Fruit fly (Drosophila melanogaster) whole organism, adult: ENCODE measurements around the gene Ugt316A1.

ENCODE experiments used
- CG11617 ChIP-seq: fragments of 200-800 bp; sonication (Bioruptor generic); optimal IDR thresholded peaks from 2 replicates; lab custom pipeline; 2017; ENCODE audit warnings: mild to moderate bottlenecking, missing biosample characterization, missing genetic modification reagents, missing genetic modification characterization
- CG12768 ChIP-seq: fragments of 200-800 bp; sonication (Bioruptor generic); optimal IDR thresholded peaks from 2 replicates; lab custom pipeline; 2017; ENCODE audit warnings: missing biosample characterization, missing genetic modification characterization, mild to moderate bottlenecking, moderate library complexity, missing genetic modification reagents
- CG14711 ChIP-seq: fragments of 200-800 bp; sonication (Bioruptor generic); optimal IDR thresholded peaks from 2 replicates; lab custom pipeline; 2018; ENCODE audit warnings: missing biosample characterization, mild to moderate bottlenecking, missing genetic modification characterization, moderate library complexity
- CG1620 ChIP-seq: fragments of 200-800 bp; sonication (Bioruptor generic); optimal IDR thresholded peaks from 2 replicates; lab custom pipeline; 2016; ENCODE audit warnings: missing biosample characterization, missing genetic modification characterization
- CG33017 ChIP-seq: fragments of 200-800 bp; sonication (Bioruptor generic); optimal IDR thresholded peaks from 2 replicates; lab custom pipeline; 2018; ENCODE audit warnings: missing biosample characterization, mild to moderate bottlenecking, missing genetic modification characterization, moderate library complexity
- CG5204 ChIP-seq: fragments of 200-800 bp; sonication (Bioruptor generic); optimal IDR thresholded peaks from 2 replicates; lab custom pipeline; 2016; ENCODE audit warnings: missing biosample characterization, missing genetic modification characterization
- CG7045 ChIP-seq: fragments of 200-800 bp; sonication (Bioruptor generic); optimal IDR thresholded peaks from 2 replicates; lab custom pipeline; 2017; ENCODE audit warnings: missing biosample characterization, mild to moderate bottlenecking, missing genetic modification characterization
- CG7101 ChIP-seq: fragments of 200-800 bp; sonication (Bioruptor generic); optimal IDR thresholded peaks from 2 replicates; lab custom pipeline; 2018; ENCODE audit warnings: missing biosample characterization, mild to moderate bottlenecking, missing genetic modification characterization, moderate library complexity
- Clk ChIP-seq: fragments of 200-800 bp; sonication (Bioruptor generic); optimal IDR thresholded peaks from 2 replicates; lab custom pipeline; 2017; ENCODE audit warnings: missing biosample characterization, missing genetic modification characterization
- Crg-1 ChIP-seq: fragments of 200-800 bp; sonication (Bioruptor generic); optimal IDR thresholded peaks from 2 replicates; lab custom pipeline; 2016; ENCODE audit warnings: missing biosample characterization, missing genetic modification characterization
- Hr96 ChIP-seq: fragments of 200-800 bp; sonication (Bioruptor generic); optimal IDR thresholded peaks from 2 replicates; lab custom pipeline; 2016; ENCODE audit warnings: missing biosample characterization, missing genetic modification characterization
- Mnt ChIP-seq: fragments of 200-800 bp; sonication (Bioruptor generic); optimal IDR thresholded peaks from 2 replicates; lab custom pipeline; 2016; ENCODE audit warnings: missing biosample characterization, mild to moderate bottlenecking, missing genetic modification characterization
- bab1 ChIP-seq: fragments of 200-800 bp; sonication (Bioruptor generic); optimal IDR thresholded peaks from 3 replicates; lab custom pipeline; 2019; ENCODE audit warnings: missing biosample characterization, mild to moderate bottlenecking, missing genetic modification characterization, moderate library complexity
- cic ChIP-seq: fragments of 200-800 bp; sonication (Bioruptor generic); optimal IDR thresholded peaks from 2 replicates; lab custom pipeline; 2017; ENCODE audit warnings: missing biosample characterization, mild to moderate bottlenecking, missing genetic modification characterization, moderate library complexity
- cnc ChIP-seq, 2 experiments: fragments of >200 bp; optimal IDR thresholded peaks; 2 replicates each; lab custom pipeline; 2017
- kay ChIP-seq: fragments of 200-800 bp; sonication (Bioruptor generic); peaks from one replicate; lab custom pipeline; 2016; ENCODE audit warnings: missing biosample characterization, missing genetic modification characterization, borderline replicate concordance
- ovo ChIP-seq: fragments of 200-800 bp; sonication (Bioruptor generic); optimal IDR thresholded peaks from 2 replicates; lab custom pipeline; 2016; ENCODE audit warnings: missing biosample characterization, missing genetic modification characterization
- pad ChIP-seq: fragments of 200-800 bp; sonication (Bioruptor generic); optimal IDR thresholded peaks from 3 replicates; lab custom pipeline; 2017; ENCODE audit warnings: missing biosample characterization, missing genetic modification characterization, mild to moderate bottlenecking, moderate library complexity, missing genetic modification reagents
- tj ChIP-seq: fragments of 200-800 bp; sonication (Bioruptor generic); optimal IDR thresholded peaks from 3 replicates; lab custom pipeline; 2017; ENCODE audit warnings: missing biosample characterization, mild to moderate bottlenecking, missing genetic modification characterization, moderate library complexity
- toe ChIP-seq: fragments of 200-800 bp; sonication (Bioruptor generic); optimal IDR thresholded peaks from 2 replicates; lab custom pipeline; 2016; ENCODE audit warnings: missing biosample characterization, missing genetic modification characterization

The Ugt316A1 gene

DNA sequence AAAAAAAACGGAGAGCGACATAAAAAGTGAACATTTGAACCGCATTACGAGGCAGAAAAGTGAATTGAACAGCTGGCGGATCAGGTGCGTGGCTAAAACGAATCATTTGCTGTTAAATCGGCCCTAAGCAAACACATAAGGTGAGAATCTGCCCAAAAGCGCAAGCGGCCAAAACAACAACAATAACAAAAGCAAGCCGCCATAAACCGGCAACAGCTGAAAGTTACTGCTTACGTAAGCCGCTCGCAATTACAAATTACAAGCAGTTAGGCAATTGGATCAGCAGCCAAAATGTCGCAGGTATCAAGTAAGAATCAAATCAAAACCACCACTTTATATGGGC, 765 bp upstream of the Ugt316A1 start:
- TF ChIP-seq CG1620 (no peak), cnc (optimal IDR thresholded peaks at IDR 0.05; lab: Kevin White, UChicago) (peak; percentile 37 to 60), toe (no peak), tj (GFP tag; lab: Kevin White, UChicago) (peak; percentile 63)

DNA sequence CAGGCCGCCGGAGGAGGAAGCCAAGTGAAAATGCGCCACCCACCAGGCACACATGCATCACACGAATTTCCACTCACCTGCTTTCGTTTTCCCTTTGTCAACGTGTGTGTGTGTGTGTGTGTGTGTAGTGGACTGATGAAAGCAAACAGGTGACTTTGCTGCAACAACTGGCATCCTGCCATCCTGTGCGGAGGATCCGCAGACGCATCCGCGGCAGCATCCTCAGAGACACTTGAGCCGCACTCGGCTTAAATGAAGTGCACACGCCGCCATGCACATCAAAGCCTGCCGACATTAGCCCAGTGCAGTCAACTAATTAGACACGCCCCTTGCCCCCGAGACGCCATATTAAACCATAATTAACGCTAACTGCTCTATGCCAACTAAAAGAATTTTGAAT, 3.8 kb downstream of the Ugt316A1 start:
- no peak for TF ChIP-seq Crg-1 (GFP tag; lab: Kevin White, UChicago)
- TF ChIP-seq CG7101, result no peak
- no peak for TF ChIP-seq Mnt
- no peak for TF ChIP-seq CG33017 (tag; lab: Kevin White, UChicago)
- no peak for TF ChIP-seq CG1620
- TF ChIP-seq CG14711 (tag; lab: Kevin White, UChicago), result no peak
- no peak for TF ChIP-seq CG11617

DNA sequence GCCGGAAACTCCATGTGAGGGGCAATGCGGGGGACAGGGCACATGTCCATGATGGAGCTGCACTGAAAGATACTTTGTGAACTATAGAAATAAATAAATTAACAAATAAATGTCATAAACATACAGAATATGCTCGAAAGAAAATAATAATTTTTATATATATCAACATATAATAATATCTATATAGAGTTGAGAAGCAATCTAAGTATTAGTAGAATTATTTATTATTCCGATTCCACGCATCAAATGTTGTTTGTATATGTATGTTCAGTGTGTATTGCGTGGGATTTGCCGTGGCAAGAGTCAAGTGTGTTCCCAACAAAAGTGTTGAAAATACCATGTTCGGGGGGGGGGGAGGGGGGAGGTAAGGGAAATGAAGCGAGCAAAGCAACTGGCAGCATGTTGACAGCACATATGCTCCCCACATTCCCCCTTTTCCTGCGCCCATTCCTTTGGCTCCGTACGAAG, 5.7 kb downstream of the Ugt316A1 start:
- no peak for TF ChIP-seq CG7101
- TF ChIP-seq bab1 (GFP tag; lab: Kevin White, UChicago), result no peak
- TF ChIP-seq CG14711 (tag; lab: Kevin White, UChicago), result no peak
- TF ChIP-seq toe, result no peak
- TF ChIP-seq pad (GFP tag; lab: Kevin White, UChicago), result no peak
- no peak for TF ChIP-seq CG1620
- no peak for TF ChIP-seq CG12768 (GFP tag; lab: Kevin White, UChicago)
- TF ChIP-seq CG7045 (GFP tag; lab: Kevin White, UChicago), result no peak

DNA sequence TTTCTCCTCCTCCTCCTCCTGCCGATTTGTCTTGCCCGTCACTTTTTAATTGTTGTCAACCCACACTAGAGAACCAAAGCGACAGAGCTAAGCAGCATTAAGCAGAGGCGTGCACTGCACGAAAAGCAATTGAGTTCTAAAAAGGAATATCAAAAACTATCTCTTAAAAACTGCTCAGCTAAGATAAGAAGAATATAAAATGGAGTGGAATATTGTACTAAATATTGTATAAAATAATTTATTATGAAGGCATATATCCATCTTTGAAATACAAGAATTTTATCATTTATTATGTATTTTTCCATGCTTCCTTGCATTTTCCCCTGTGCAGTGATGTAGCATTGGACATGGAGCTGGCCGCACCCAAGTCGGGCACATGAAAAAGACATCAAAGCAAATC, 7.6 kb downstream of the Ugt316A1 start:
- no peak for TF ChIP-seq Hr96
- TF ChIP-seq kay (GFP tag; lab: Kevin White, UChicago), result no peak
- TF ChIP-seq tj (GFP tag; lab: Kevin White, UChicago), result no peak
- TF ChIP-seq CG5204 (GFP tag; lab: Kevin White, UChicago), result no peak

DNA sequence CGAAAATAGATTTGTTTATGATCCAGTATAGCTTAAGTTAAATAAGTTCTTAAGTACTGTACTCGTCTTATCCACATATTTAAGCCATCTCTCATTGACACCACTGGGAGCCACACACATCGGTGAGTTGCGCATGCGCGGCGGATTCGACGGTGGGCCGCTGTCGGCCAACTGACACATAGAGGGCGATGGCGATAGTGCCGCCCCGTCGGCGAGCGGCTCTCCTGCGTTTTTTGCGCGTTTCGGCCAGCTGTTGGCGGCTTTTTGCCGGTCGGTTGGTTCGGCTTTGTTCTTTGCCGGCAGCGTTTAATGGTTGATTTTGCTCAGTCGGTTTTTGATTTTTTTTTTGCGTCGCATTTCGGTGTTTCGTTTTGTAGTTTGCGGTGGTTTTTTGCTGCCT, 8.3 kb downstream of the Ugt316A1 start:
- TF ChIP-seq CG1620 (no peak), bab1 (GFP tag; lab: Kevin White, UChicago) (no peak), CG7101 (no peak), Mnt (no peak), CG33017 (tag; lab: Kevin White, UChicago) (no peak), Crg-1 (GFP tag; lab: Kevin White, UChicago) (no peak), CG11617 (no peak), kay (GFP tag; lab: Kevin White, UChicago) (no peak), ovo (GFP tag; lab: Kevin White, UChicago) (no peak), tj (GFP tag; lab: Kevin White, UChicago) (no peak), toe (no peak), CG5204 (GFP tag; lab: Kevin White, UChicago) (no peak), CG14711 (tag; lab: Kevin White, UChicago) (no peak), pad (GFP tag; lab: Kevin White, UChicago) (no peak), CG12768 (GFP tag; lab: Kevin White, UChicago) (no peak), cic (GFP tag; lab: Kevin White, UChicago) (no peak), Hr96 (no peak)

DNA sequence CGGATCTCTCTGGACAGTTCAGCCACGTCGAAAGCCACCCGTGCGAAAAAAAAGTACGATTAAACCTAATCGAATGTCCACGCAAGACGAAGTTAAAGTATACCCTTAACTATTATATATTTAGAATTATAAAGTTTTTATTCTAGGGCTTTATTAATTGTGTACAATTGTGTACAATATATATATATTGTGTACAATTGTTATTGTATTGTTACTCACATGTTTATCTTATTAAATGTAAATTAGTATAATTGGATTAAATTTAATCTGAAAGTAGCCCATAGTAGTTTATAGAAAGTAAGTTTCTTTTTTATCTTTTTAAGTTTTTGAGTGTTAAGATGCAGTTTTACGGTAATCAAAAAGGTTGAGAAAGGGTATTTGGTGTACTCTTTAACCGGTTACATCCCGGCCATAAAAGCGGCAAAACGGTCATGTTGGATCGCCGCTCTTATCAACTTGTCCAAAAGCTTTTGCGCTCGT, 9.2 kb downstream of the Ugt316A1 start, which contains the start of gene CG43407:
TSS of gene CG43407 (minus strand) at position 51 of the 480 bp plus-strand sequence.
- no peak for TF ChIP-seq Clk (GFP tag; lab: Kevin White, UChicago)
- TF ChIP-seq pad (GFP tag; lab: Kevin White, UChicago), result no peak
- TF ChIP-seq cnc (optimal IDR thresholded peaks at IDR 0.05; lab: Kevin White, UChicago), result no peak
- no peak for TF ChIP-seq CG1620
- TF ChIP-seq Hr96, result no peak
- no peak for TF ChIP-seq CG33017 (tag; lab: Kevin White, UChicago)
- no peak for TF ChIP-seq cic (GFP tag; lab: Kevin White, UChicago)
- no peak for TF ChIP-seq Crg-1 (GFP tag; lab: Kevin White, UChicago)
- no peak for TF ChIP-seq CG7045 (GFP tag; lab: Kevin White, UChicago)
- TF ChIP-seq tj (GFP tag; lab: Kevin White, UChicago), result no peak
- TF ChIP-seq CG7101, result no peak
- no peak for TF ChIP-seq kay (GFP tag; lab: Kevin White, UChicago)
- TF ChIP-seq CG12768 (GFP tag; lab: Kevin White, UChicago), result no peak
- TF ChIP-seq CG14711 (tag; lab: Kevin White, UChicago), result no peak
- TF ChIP-seq bab1 (GFP tag; lab: Kevin White, UChicago), result no peak
- no peak for TF ChIP-seq CG11617
- TF ChIP-seq ovo (GFP tag; lab: Kevin White, UChicago), result no peak

DNA sequence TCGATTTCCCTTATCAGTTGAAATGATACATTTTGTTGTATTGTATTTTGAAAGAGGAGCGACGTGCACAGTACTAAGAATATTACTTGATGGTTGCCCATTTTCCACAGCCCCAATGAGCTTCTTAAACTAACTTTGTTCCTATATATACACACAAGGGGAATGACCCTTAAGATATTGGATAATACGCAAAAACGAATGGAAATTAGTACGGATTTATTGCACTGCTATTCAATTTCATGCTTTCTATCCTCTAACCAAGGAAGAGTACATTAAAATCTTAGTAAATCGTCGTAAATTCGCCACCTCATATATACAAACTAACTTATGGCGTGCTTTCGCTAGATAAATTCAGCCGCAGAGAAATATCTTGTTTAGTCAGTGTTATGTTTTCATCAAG, 10.7 kb downstream of the Ugt316A1 start, which contains the start of gene Acp76A:
TSS of gene Acp76A (minus strand) at position 101 of the 400 bp plus-strand sequence.
- TF ChIP-seq kay (GFP tag; lab: Kevin White, UChicago) (peak; percentile 2), cic (GFP tag; lab: Kevin White, UChicago) (no peak)
